Fruit fly (Drosophila melanogaster) whole organism, embryonic: ENCODE data around the gene CG45428.
A peak's percentile ranks its signal among the peaks of the same experiment; 100 is the strongest.

ENCODE experiments used
- C15 ChIP-seq: fragments of 200-800 bp; sonication (Bioruptor generic); IDR thresholded peaks from 3 replicates; pipeline ENCODE4 v1.3.6; 2022; ENCODE audit warnings: missing biosample characterization, missing genetic modification characterization
- CG10462 ChIP-seq: fragments of 200-800 bp; sonication (Bioruptor generic); optimal IDR thresholded peaks from 2 replicates; lab custom pipeline; 2016; ENCODE audit warnings: missing biosample characterization, missing genetic modification characterization
- CG11093 ChIP-seq: fragments of 200-800 bp; sonication (Bioruptor generic); IDR thresholded peaks from 3 replicates; pipeline ENCODE4 v1.3.6; 2022; ENCODE audit warnings: missing biosample characterization, missing genetic modification characterization
- CG11398 ChIP-seq: fragments of 200-800 bp; sonication (Bioruptor generic); optimal IDR thresholded peaks from 2 replicates; lab custom pipeline; 2016; ENCODE audit warnings: missing biosample characterization, missing genetic modification characterization
- CG12299 ChIP-seq: fragments of 200-800 bp; sonication (Bioruptor generic); optimal IDR thresholded peaks from 2 replicates; lab custom pipeline; 2018; ENCODE audit warnings: missing biosample characterization, mild to moderate bottlenecking, missing genetic modification characterization
- CG12744 ChIP-seq: fragments of 200-800 bp; sonication (Bioruptor generic); optimal IDR thresholded peaks from 2 replicates; lab custom pipeline; 2016; ENCODE audit warnings: missing biosample characterization, missing genetic modification characterization
- CG14860 ChIP-seq: fragments of 200-800 bp; sonication (Bioruptor generic); IDR thresholded peaks from 3 replicates; pipeline ENCODE4 v1.3.6; 2022; ENCODE audit warnings: missing biosample characterization, missing genetic modification characterization; ENCODE audit not compliant: partially characterized antibody
- CG1529 ChIP-seq: fragments of 200-800 bp; sonication (Bioruptor generic); optimal IDR thresholded peaks from 3 replicates; lab custom pipeline; 2018; ENCODE audit warnings: missing biosample characterization, missing genetic modification characterization
- CG30431 ChIP-seq: fragments of 200-800 bp; sonication (Bioruptor generic); optimal IDR thresholded peaks from 2 replicates; lab custom pipeline; 2017; ENCODE audit warnings: missing biosample characterization, missing genetic modification characterization
- CG34376 ChIP-seq: fragments of 200-800 bp; sonication (Bioruptor generic); optimal IDR thresholded peaks from 2 replicates; lab custom pipeline; 2018; ENCODE audit warnings: missing biosample characterization, mild to moderate bottlenecking, missing genetic modification characterization
- CG3838 ChIP-seq: fragments of 200-800 bp; sonication (Bioruptor generic); optimal IDR thresholded peaks from 3 replicates; lab custom pipeline; 2016; ENCODE audit warnings: missing biosample characterization, missing genetic modification characterization
- CG4424 ChIP-seq: fragments of 200-800 bp; sonication (Bioruptor generic); optimal IDR thresholded peaks from 3 replicates; lab custom pipeline; 2016; ENCODE audit warnings: missing biosample characterization, missing genetic modification characterization
- CG5180 ChIP-seq: fragments of 200-800 bp; sonication (Bioruptor generic); optimal IDR thresholded peaks from 3 replicates; lab custom pipeline; 2017; ENCODE audit warnings: missing biosample characterization, missing genetic modification characterization, mild to moderate bottlenecking, moderate library complexity, missing genetic modification reagents
- CG7963 ChIP-seq: fragments of 200-800 bp; sonication (Bioruptor generic); IDR thresholded peaks from 3 replicates; pipeline ENCODE4 v1.3.6; 2022; ENCODE audit warnings: missing biosample characterization, missing genetic modification characterization; ENCODE audit not compliant: partially characterized antibody
- CG8089 ChIP-seq: fragments of 200-800 bp; sonication (Bioruptor generic); optimal IDR thresholded peaks from 3 replicates; lab custom pipeline; 2016; ENCODE audit warnings: missing biosample characterization, missing genetic modification characterization
- CG8359 ChIP-seq: fragments of 200-800 bp; sonication (Bioruptor generic); optimal IDR thresholded peaks from 2 replicates; lab custom pipeline; 2017; ENCODE audit warnings: missing biosample characterization, mild to moderate bottlenecking, missing genetic modification characterization, borderline replicate concordance
- CG8944 ChIP-seq: fragments of 200-800 bp; sonication (Bioruptor generic); optimal IDR thresholded peaks from 3 replicates; lab custom pipeline; 2016; ENCODE audit warnings: missing biosample characterization, missing genetic modification characterization
- Camta ChIP-seq: fragments of 200-800 bp; sonication (Bioruptor generic); optimal IDR thresholded peaks from 2 replicates; lab custom pipeline; 2016; ENCODE audit warnings: missing biosample characterization, missing genetic modification characterization
- Fer2 ChIP-seq: fragments of 200-800 bp; sonication (Bioruptor generic); optimal IDR thresholded peaks from 2 replicates; lab custom pipeline; 2018; ENCODE audit warnings: missing biosample characterization, mild to moderate bottlenecking, missing genetic modification characterization, moderate library complexity
- GATAe ChIP-seq: fragments of 200-800 bp; sonication (Bioruptor generic); conservative IDR thresholded peaks from 2 replicates; pipeline ENCODE4 v1.3.6; 2022; ENCODE audit warnings: missing biosample characterization, missing genetic modification characterization
- H2.0 ChIP-seq: fragments of 200-800 bp; sonication (Bioruptor generic); IDR thresholded peaks from 2 replicates; pipeline ENCODE4 v1.3.6; 2022; ENCODE audit warnings: missing biosample characterization, missing genetic modification characterization
- Hand ChIP-seq: fragments of 200-800 bp; sonication (Bioruptor generic); optimal IDR thresholded peaks from 2 replicates; lab custom pipeline; 2017; ENCODE audit warnings: mild to moderate bottlenecking, missing biosample characterization, missing genetic modification reagents, missing genetic modification characterization
- HmgZ ChIP-seq: fragments of 200-800 bp; sonication (Bioruptor generic); optimal IDR thresholded peaks from 2 replicates; lab custom pipeline; 2018; ENCODE audit warnings: missing biosample characterization, mild to moderate bottlenecking, missing genetic modification characterization
- Lim3 ChIP-seq: fragments of 200-800 bp; sonication (Bioruptor generic); IDR thresholded peaks from 2 replicates; pipeline ENCODE4 v1.3.6; 2022; ENCODE audit warnings: missing biosample characterization, missing genetic modification characterization
- MTF-1 ChIP-seq: fragments of 200-800 bp; sonication (Bioruptor generic); optimal IDR thresholded peaks from 2 replicates; lab custom pipeline; 2018; ENCODE audit warnings: missing biosample characterization, mild to moderate bottlenecking, missing genetic modification characterization, borderline replicate concordance
- Myb ChIP-seq: fragments of 200-800 bp; sonication (Bioruptor generic); optimal IDR thresholded peaks from 2 replicates; lab custom pipeline; 2016; ENCODE audit warnings: missing biosample characterization, missing genetic modification characterization
- NC2α ChIP-seq: fragments of 200-800 bp; sonication (Bioruptor generic); optimal IDR thresholded peaks from 2 replicates; lab custom pipeline; 2016; ENCODE audit warnings: missing biosample characterization, missing genetic modification characterization
- Pdp1 ChIP-seq, 2 experiments: fragments of 200-800 bp; sonication (Bioruptor generic); optimal IDR thresholded peaks; 3 replicates each; lab custom pipeline; 2016; ENCODE audit warnings: missing biosample characterization in 2 of 2, missing genetic modification characterization in 2 of 2, mild to moderate bottlenecking in 1 of 2, moderate library complexity in 1 of 2
- Scr ChIP-seq: fragments of 200-800 bp; sonication (Bioruptor generic); IDR thresholded peaks from 2 replicates; pipeline ENCODE4 v1.3.6; 2022; ENCODE audit warnings: missing biosample characterization, missing genetic modification characterization; ENCODE audit not compliant: partially characterized antibody
- Spps ChIP-seq: fragments of 200-800 bp; sonication (Bioruptor generic); optimal IDR thresholded peaks from 2 replicates; lab custom pipeline; 2018; ENCODE audit warnings: missing biosample characterization, mild to moderate bottlenecking, missing genetic modification characterization
- Stat92E ChIP-seq, 3 experiments: fragments of >200 bp in 2 of 3; fragments of 200-800 bp in 1 of 3; sonication (Bioruptor generic) in 1 of 3; optimal IDR thresholded peaks; 2 replicates each; lab custom pipeline; 2017 to 2019; ENCODE audit warnings: missing biosample characterization in 3 of 3, missing genetic modification characterization in 3 of 3, mild to moderate bottlenecking in 1 of 3, moderate library complexity in 1 of 3
- Vsx1 ChIP-seq: fragments of 200-800 bp; sonication (Bioruptor generic); optimal IDR thresholded peaks from 2 replicates; lab custom pipeline; 2017; ENCODE audit warnings: missing biosample characterization, mild to moderate bottlenecking, missing genetic modification characterization, missing genetic modification reagents
- az2 ChIP-seq: fragments of 200-800 bp; sonication (Bioruptor generic); optimal IDR thresholded peaks from 3 replicates; lab custom pipeline; 2016; ENCODE audit warnings: missing biosample characterization, missing genetic modification characterization
- bab2 ChIP-seq: fragments of 200-800 bp; sonication (Bioruptor generic); optimal IDR thresholded peaks from 2 replicates; lab custom pipeline; 2016; ENCODE audit warnings: missing biosample characterization, missing genetic modification characterization
- btn ChIP-seq: fragments of 200-800 bp; sonication (Bioruptor generic); optimal IDR thresholded peaks from 2 replicates; lab custom pipeline; 2016; ENCODE audit warnings: missing biosample characterization, missing genetic modification characterization
- cato ChIP-seq: fragments of 200-800 bp; sonication (Bioruptor generic); optimal IDR thresholded peaks from 2 replicates; lab custom pipeline; 2016; ENCODE audit warnings: missing biosample characterization, missing genetic modification characterization, borderline replicate concordance
- cg ChIP-seq: fragments of 200-800 bp; sonication (Bioruptor generic); optimal IDR thresholded peaks from 3 replicates; lab custom pipeline; 2019; ENCODE audit warnings: missing biosample characterization, mild to moderate bottlenecking, missing genetic modification characterization, moderate library complexity
- crol ChIP-seq: fragments of 200-800 bp; sonication (Bioruptor generic); IDR thresholded peaks from 2 replicates; pipeline ENCODE4 v1.3.6; 2022; ENCODE audit warnings: missing biosample characterization, missing genetic modification characterization
- cwo ChIP-seq: fragments of 200-800 bp; sonication (Bioruptor generic); optimal IDR thresholded peaks from 3 replicates; lab custom pipeline; 2017; ENCODE audit warnings: missing biosample characterization, missing genetic modification characterization, mild to moderate bottlenecking, moderate library complexity, missing genetic modification reagents
- dimm ChIP-seq: fragments of 200-800 bp; sonication (Bioruptor generic); IDR thresholded peaks from 2 replicates; pipeline ENCODE4 v1.3.6; 2022; ENCODE audit warnings: missing biosample characterization, missing genetic modification characterization
- en ChIP-seq: fragments of 200-800 bp; sonication (Bioruptor generic); optimal IDR thresholded peaks from 2 replicates; lab custom pipeline; 2016; ENCODE audit warnings: missing biosample characterization, missing genetic modification characterization
- exex ChIP-seq: fragments of 200-800 bp; sonication (Bioruptor generic); optimal IDR thresholded peaks from 4 replicates; lab custom pipeline; 2018; ENCODE audit warnings: missing biosample characterization, mild to moderate bottlenecking, missing genetic modification characterization, moderate library complexity
- hb ChIP-seq: fragments of 200-800 bp; sonication (Bioruptor generic); IDR thresholded peaks from 3 replicates; pipeline ENCODE4 v1.3.6; 2022; ENCODE audit warnings: missing biosample characterization, missing genetic modification characterization; ENCODE audit not compliant: partially characterized antibody
- nmo ChIP-seq: fragments of 200-800 bp; sonication (Bioruptor generic); optimal IDR thresholded peaks from 2 replicates; lab custom pipeline; 2018; ENCODE audit warnings: missing biosample characterization, mild to moderate bottlenecking, missing genetic modification characterization, moderate library complexity
- org-1 ChIP-seq: fragments of 200-800 bp; sonication (Bioruptor generic); optimal IDR thresholded peaks from 2 replicates; lab custom pipeline; 2017; ENCODE audit warnings: missing biosample characterization, missing genetic modification characterization
- otp ChIP-seq: fragments of 200-800 bp; sonication (Bioruptor generic); IDR thresholded peaks from 3 replicates; pipeline ENCODE4, ENCODE4 v1.3.6; 2022; ENCODE audit warnings: missing biosample characterization, missing genetic modification characterization
- peb ChIP-seq: fragments of 200-800 bp; sonication (Bioruptor generic); IDR thresholded peaks from 2 replicates; pipeline ENCODE4 v1.3.6; 2022; ENCODE audit warnings: missing biosample characterization, missing genetic modification characterization
- ro ChIP-seq: fragments of 200-800 bp; sonication (Bioruptor generic); IDR thresholded peaks from 2 replicates; pipeline ENCODE4 v1.3.6; 2022; ENCODE audit warnings: missing biosample characterization, missing genetic modification characterization
- run ChIP-seq: fragments of 200-800 bp; sonication (Bioruptor generic); optimal IDR thresholded peaks from 3 replicates; lab custom pipeline; 2018; ENCODE audit warnings: missing biosample characterization, mild to moderate bottlenecking, missing genetic modification characterization
- vvl ChIP-seq: fragments of 200-800 bp; sonication (Bioruptor generic); IDR thresholded peaks from 2 replicates; pipeline ENCODE4 v1.3.6; 2022; ENCODE audit warnings: missing biosample characterization, missing genetic modification characterization
- wor ChIP-seq: fragments of 200-800 bp; sonication (Bioruptor generic); IDR thresholded peaks from 2 replicates; pipeline ENCODE4 v1.3.6; 2022; ENCODE audit warnings: missing biosample characterization, missing genetic modification characterization

Gene CG45428

DNA sequence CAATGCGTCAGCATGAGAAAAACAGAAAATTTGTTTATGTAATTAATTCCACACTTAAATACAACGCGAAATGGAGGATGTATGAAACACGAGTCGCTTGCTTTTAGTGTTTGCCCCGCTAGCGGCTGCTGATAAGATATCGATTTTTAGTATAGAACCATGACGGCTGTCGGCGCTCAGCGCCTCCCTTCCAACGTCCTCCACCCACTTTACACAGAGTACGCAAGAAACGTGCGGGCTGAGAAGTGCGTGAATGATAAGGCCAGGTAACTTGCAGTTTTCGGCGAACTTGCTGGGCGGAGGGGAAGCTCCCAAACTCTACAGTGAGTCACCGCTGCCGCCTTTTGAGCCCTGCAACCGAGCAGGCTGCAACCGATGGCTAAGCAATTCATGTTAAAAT, 33.5 kb upstream of the CG45428 start (continued):
- TF ChIP-seq CG12744: no peak
- no peak for TF ChIP-seq bab2 (GFP tag; lab: Kevin White, UChicago)
- TF ChIP-seq exex (tag; lab: Kevin White, UChicago): peak; percentile 16
- TF ChIP-seq nmo (GFP tag; lab: Kevin White, UChicago): no peak
- no peak for TF ChIP-seq Lim3
- TF ChIP-seq CG14860 (GFP tag; lab: Robert Waterston, UW): no peak
- no peak for TF ChIP-seq CG34376
- no peak for TF ChIP-seq org-1 (GFP tag; lab: Kevin White, UChicago)
- TF ChIP-seq CG1529 (GFP tag; lab: Kevin White, UChicago): no peak
- no peak for TF ChIP-seq Spps (tag; lab: Kevin White, UChicago)
- TF ChIP-seq GATAe: peak; percentile 64; the same call in 1 of the 2 replicates
- no peak for TF ChIP-seq wor (GFP tag; lab: Robert Waterston, UW)
- no peak for TF ChIP-seq cg
- peak; percentile 92 for TF ChIP-seq cwo
- TF ChIP-seq C15 (GFP tag; lab: Robert Waterston, UW): no peak
- TF ChIP-seq H2.0 (GFP tag; lab: Robert Waterston, UW): no peak
- no peak for TF ChIP-seq cato
- TF ChIP-seq CG11093: no peak
- TF ChIP-seq btn (GFP tag; lab: Kevin White, UChicago): no peak
- no peak for TF ChIP-seq MTF-1
- no peak for TF ChIP-seq CG7963 (GFP tag; lab: Robert Waterston, UW)
- TF ChIP-seq Myb: no peak
- peak in 1 of 2 experiments; percentile 64 for TF ChIP-seq Pdp1 (GFP tag; optimal IDR thresholded peaks at IDR 0.05; lab: Kevin White, UChicago)
- no peak for TF ChIP-seq CG11398
- no peak for TF ChIP-seq CG8089 (GFP tag; lab: Kevin White, UChicago)
- no peak for TF ChIP-seq CG10462 (GFP tag; lab: Kevin White, UChicago)
- TF ChIP-seq en (GFP tag; lab: Kevin White, UChicago): no peak
- peak; percentile 79 for TF ChIP-seq crol
- TF ChIP-seq ro (GFP tag; lab: Robert Waterston, UW): no peak
- no peak for TF ChIP-seq Fer2 (tag; lab: Kevin White, UChicago)
- no peak for TF ChIP-seq CG30431 (GFP tag; lab: Kevin White, UChicago)
- no peak for TF ChIP-seq Scr (GFP tag; lab: Robert Waterston, UW)
- TF ChIP-seq peb (GFP tag; lab: Robert Waterston, UW): no peak
- TF ChIP-seq NC2α (GFP tag; lab: Kevin White, UChicago): no peak
- TF ChIP-seq Vsx1 (GFP tag; lab: Kevin White, UChicago): no peak
- TF ChIP-seq HmgZ: peak; percentile 5
- TF ChIP-seq CG3838 (GFP tag; lab: Kevin White, UChicago): no peak
- no peak for TF ChIP-seq Camta
- no peak for TF ChIP-seq CG8944
- no peak for TF ChIP-seq otp (GFP tag; lab: Robert Waterston, UW)
- no peak for TF ChIP-seq hb (GFP tag; lab: Robert Waterston, UW)
- TF ChIP-seq CG5180 (GFP tag; lab: Kevin White, UChicago): no peak
- no peak for TF ChIP-seq run
- no peak for TF ChIP-seq az2 (GFP tag; lab: Kevin White, UChicago)
- TF ChIP-seq Hand (GFP tag; lab: Kevin White, UChicago): no peak
- no peak for TF ChIP-seq CG4424 (GFP tag; lab: Kevin White, UChicago)
- no peak for TF ChIP-seq CG12299 (tag; lab: Kevin White, UChicago)
- TF ChIP-seq Stat92E (GFP tag; optimal IDR thresholded peaks at IDR 0.05; lab: Kevin White, UChicago): no peak
- TF ChIP-seq vvl (GFP tag; lab: Robert Waterston, UW): no peak
- TF ChIP-seq dimm (GFP tag; lab: Robert Waterston, UW): no peak
- no peak for TF ChIP-seq CG8359 (GFP tag; lab: Kevin White, UChicago)
